Worm (Caenorhabditis elegans) whole organism, early embryonic: ENCODE results near the gene ZC513.3.

Experiments
- B0310.2 ChIP-seq: sonication (generic microtip); optimal IDR thresholded peaks from 2 replicates; lab custom pipeline; 2016; ENCODE audit warnings: mild to moderate bottlenecking, missing genetic modification characterization, missing compliant biosample characterization
- aly-1 ChIP-seq: sonication (generic microtip); optimal IDR thresholded peaks from 2 replicates; lab custom pipeline; 2016; ENCODE audit warnings: missing genetic modification characterization, missing compliant biosample characterization
- ama-1 ChIP-seq: fragments of 150-350 bp; optimal IDR thresholded peaks from 2 replicates; lab custom pipeline; 2014
- ceh-36 ChIP-seq: sonication (generic microtip); optimal IDR thresholded peaks from 2 replicates; lab custom pipeline; 2016; ENCODE audit warnings: missing genetic modification characterization, inconsistent platforms, missing compliant biosample characterization
- ets-7 ChIP-seq: sonication (generic microtip); optimal IDR thresholded peaks from 2 replicates; lab custom pipeline; 2016; ENCODE audit warnings: missing genotype, missing genetic modification characterization, missing compliant biosample characterization
- sea-1 ChIP-seq: fragments of 200-800 bp; sonication (Bioruptor generic); conservative IDR thresholded peaks from 2 replicates; pipeline ENCODE4 v1.3.6; 2022; ENCODE audit warnings: missing genetic modification characterization, missing compliant biosample characterization

DNA sequence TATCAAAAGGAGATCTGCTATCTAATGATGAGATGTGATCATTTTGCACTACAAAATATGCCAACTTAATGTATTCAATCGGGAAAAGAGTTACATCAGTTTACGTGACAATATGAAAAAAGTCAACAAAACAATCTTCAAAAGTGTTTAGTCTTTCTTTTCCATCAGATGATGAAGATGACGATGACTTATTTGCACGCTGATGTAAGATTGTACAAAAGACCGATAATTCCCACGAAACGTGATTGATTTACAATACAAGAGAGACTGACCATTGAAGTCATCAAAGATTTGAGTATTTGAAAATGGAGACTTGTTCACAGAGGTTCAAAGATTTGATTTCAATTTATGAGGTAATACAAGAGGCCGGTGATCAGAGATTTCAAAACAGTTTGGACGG lies 21.5 kb upstream of the ZC513.3 start:
- TF ChIP-seq aly-1 (tag; lab: Kevin White, UChicago) (no peak), ceh-36 (tag; lab: Kevin White, UChicago) (no peak), B0310.2 (tag; lab: Kevin White, UChicago) (no peak), ama-1 (no peak), sea-1 (GFP tag; lab: Robert Waterston, UW) (no peak), ets-7 (tag; lab: Kevin White, UChicago) (no peak)
